Fruit fly (Drosophila melanogaster) whole organism, embryonic: ENCODE data around the gene CG31832.

Experiments
- B-H2 ChIP-seq: fragments of 200-800 bp; sonication (Bioruptor generic); optimal IDR thresholded peaks from 2 replicates; lab custom pipeline; 2018; ENCODE audit warnings: missing biosample characterization, mild to moderate bottlenecking, missing genetic modification characterization
- C15 ChIP-seq: fragments of 200-800 bp; sonication (Bioruptor generic); IDR thresholded peaks from 3 replicates; pipeline ENCODE4 v1.3.6; 2022; ENCODE audit warnings: missing biosample characterization, missing genetic modification characterization
- CG10274 ChIP-seq: fragments of 200-800 bp; sonication (Bioruptor generic); optimal IDR thresholded peaks from 3 replicates; lab custom pipeline; 2017; ENCODE audit warnings: missing biosample characterization, mild to moderate bottlenecking, missing genetic modification characterization
- CG10366 ChIP-seq: fragments of 200-800 bp; sonication (Bioruptor generic); IDR thresholded peaks from 2 replicates; pipeline ENCODE4 v1.3.6; 2022; ENCODE audit warnings: missing biosample characterization, missing genetic modification characterization
- CG10654 ChIP-seq: fragments of 200-800 bp; sonication (Bioruptor generic); optimal IDR thresholded peaks from 2 replicates; lab custom pipeline; 2016; ENCODE audit warnings: missing biosample characterization, missing genetic modification characterization
- CG10959 ChIP-seq: fragments of 200-800 bp; sonication (Bioruptor generic); IDR thresholded peaks from 2 replicates; pipeline ENCODE4 v1.3.6; 2022; ENCODE audit warnings: missing biosample characterization, missing genetic modification characterization
- CG11398 ChIP-seq: fragments of 200-800 bp; sonication (Bioruptor generic); optimal IDR thresholded peaks from 2 replicates; lab custom pipeline; 2016; ENCODE audit warnings: missing biosample characterization, missing genetic modification characterization
- CG11696 ChIP-seq: fragments of 200-800 bp; sonication (Bioruptor generic); IDR thresholded peaks from 2 replicates; pipeline ENCODE4 v1.3.6; 2022; ENCODE audit warnings: missing biosample characterization, missing genetic modification characterization
- CG13123 ChIP-seq: fragments of 200-800 bp; sonication (Bioruptor generic); optimal IDR thresholded peaks from 2 replicates; lab custom pipeline; 2016; ENCODE audit warnings: missing biosample characterization, missing genetic modification characterization
- CG13424 ChIP-seq: fragments of 200-800 bp; sonication (Bioruptor generic); optimal IDR thresholded peaks from 2 replicates; lab custom pipeline; 2019; ENCODE audit warnings: missing biosample characterization, mild to moderate bottlenecking, missing genetic modification characterization, moderate library complexity
- CG14667 ChIP-seq: fragments of 200-800 bp; sonication (Bioruptor generic); IDR thresholded peaks from 2 replicates; pipeline ENCODE4 v1.3.6; 2022; ENCODE audit warnings: missing biosample characterization, missing genetic modification characterization
- CG15514 ChIP-seq: fragments of 200-800 bp; sonication (Bioruptor generic); optimal IDR thresholded peaks from 3 replicates; lab custom pipeline; 2017; ENCODE audit warnings: missing biosample characterization, missing genetic modification characterization, mild to moderate bottlenecking, moderate library complexity, missing genetic modification reagents
- CG16863 ChIP-seq: fragments of 200-800 bp; sonication (Bioruptor generic); optimal IDR thresholded peaks from 3 replicates; lab custom pipeline; 2016; ENCODE audit warnings: missing biosample characterization, missing genetic modification characterization
- CG17802 ChIP-seq: fragments of 200-800 bp; sonication (Bioruptor generic); optimal IDR thresholded peaks from 2 replicates; lab custom pipeline; 2018; ENCODE audit warnings: missing biosample characterization, mild to moderate bottlenecking, missing genetic modification characterization, moderate library complexity
- CG17829 ChIP-seq: fragments of 200-800 bp; optimal IDR thresholded peaks from 2 replicates; lab custom pipeline; 2019; ENCODE audit warnings: missing biosample characterization, mild to moderate bottlenecking, missing genetic modification characterization, moderate library complexity
- CG18599 ChIP-seq: fragments of 200-800 bp; sonication (Bioruptor generic); optimal IDR thresholded peaks from 3 replicates; lab custom pipeline; 2017; ENCODE audit warnings: missing biosample characterization, missing genetic modification characterization, mild to moderate bottlenecking, moderate library complexity, missing genetic modification reagents
- CG2875 ChIP-seq: fragments of 200-800 bp; sonication (Bioruptor generic); optimal IDR thresholded peaks from 2 replicates; lab custom pipeline; 2017; ENCODE audit warnings: missing biosample characterization, mild to moderate bottlenecking, missing genetic modification characterization, missing genetic modification reagents
- CG30431 ChIP-seq: fragments of 200-800 bp; sonication (Bioruptor generic); optimal IDR thresholded peaks from 2 replicates; lab custom pipeline; 2017; ENCODE audit warnings: missing biosample characterization, missing genetic modification characterization
- CG31224 ChIP-seq: fragments of 200-800 bp; sonication (Bioruptor generic); IDR thresholded peaks from 2 replicates; pipeline ENCODE4 v1.3.6; 2022; ENCODE audit warnings: missing biosample characterization, missing genetic modification characterization
- CG33213 ChIP-seq: fragments of 200-800 bp; sonication (Bioruptor generic); optimal IDR thresholded peaks from 3 replicates; lab custom pipeline; 2016; ENCODE audit warnings: missing biosample characterization, missing genetic modification characterization
- CG3726 ChIP-seq: fragments of 200-800 bp; sonication (Bioruptor generic); IDR thresholded peaks from 3 replicates; pipeline ENCODE4, ENCODE4 v1.3.6; 2022; ENCODE audit warnings: missing biosample characterization, missing genetic modification characterization
- CG3847 ChIP-seq: fragments of 200-800 bp; sonication (Bioruptor generic); IDR thresholded peaks from 2 replicates; pipeline ENCODE4 v1.3.6; 2022; ENCODE audit warnings: missing biosample characterization, missing genetic modification characterization
- CG6683 ChIP-seq: fragments of 200-800 bp; sonication (Bioruptor generic); optimal IDR thresholded peaks from 2 replicates; lab custom pipeline; 2017; ENCODE audit warnings: missing biosample characterization, mild to moderate bottlenecking, missing genetic modification characterization, missing genetic modification reagents
- CG7786 ChIP-seq: fragments of 200-800 bp; sonication (Bioruptor generic); optimal IDR thresholded peaks from 2 replicates; lab custom pipeline; 2016; ENCODE audit warnings: missing biosample characterization, missing genetic modification characterization
- Dfd ChIP-seq, 2 experiments: fragments of >200 bp; optimal IDR thresholded peaks; 2 replicates each; lab custom pipeline; 2017; ENCODE audit warnings: missing biosample characterization in 2 of 2, missing genetic modification characterization in 2 of 2
- NK7.1 ChIP-seq: fragments of 200-800 bp; sonication (Bioruptor generic); optimal IDR thresholded peaks from 3 replicates; lab custom pipeline; 2016; ENCODE audit warnings: missing biosample characterization, missing genetic modification characterization
- NfI ChIP-seq: fragments of 200-800 bp; sonication (Bioruptor generic); optimal IDR thresholded peaks from 3 replicates; lab custom pipeline; 2018; ENCODE audit warnings: missing biosample characterization, mild to moderate bottlenecking, missing genetic modification characterization, moderate library complexity
- Poxn ChIP-seq: fragments of 200-800 bp; sonication (Bioruptor generic); IDR thresholded peaks from 2 replicates; pipeline ENCODE4 v1.3.6; 2022; ENCODE audit warnings: missing biosample characterization, missing genetic modification characterization
- Ptx1 ChIP-seq: fragments of 200-800 bp; sonication (Bioruptor generic); IDR thresholded peaks from 2 replicates; pipeline ENCODE4 v1.3.6; 2022; ENCODE audit warnings: missing biosample characterization, missing genetic modification characterization
- Six4 ChIP-seq: fragments of 200-800 bp; sonication (Bioruptor generic); optimal IDR thresholded peaks from 2 replicates; lab custom pipeline; 2016; ENCODE audit warnings: missing biosample characterization, missing genetic modification characterization
- Taf1 ChIP-seq: fragments of 200-800 bp; sonication (Bioruptor generic); IDR thresholded peaks from 2 replicates; pipeline ENCODE4 v1.3.6; 2022; ENCODE audit warnings: missing biosample characterization, missing genetic modification characterization
- Tbp ChIP-seq: fragments of >200 bp; optimal IDR thresholded peaks from 2 replicates; lab custom pipeline; 2018; ENCODE audit warnings: missing biosample characterization, missing genetic modification characterization
- croc ChIP-seq: fragments of 200-800 bp; sonication (Bioruptor generic); conservative IDR thresholded peaks from 3 replicates; pipeline ENCODE4 v1.3.6; 2022; ENCODE audit warnings: missing biosample characterization, missing genetic modification characterization
- cwo ChIP-seq: fragments of 200-800 bp; sonication (Bioruptor generic); optimal IDR thresholded peaks from 3 replicates; lab custom pipeline; 2017; ENCODE audit warnings: missing biosample characterization, missing genetic modification characterization, mild to moderate bottlenecking, moderate library complexity, missing genetic modification reagents
- danr ChIP-seq: fragments of 200-800 bp; sonication (Bioruptor generic); IDR thresholded peaks from 2 replicates; pipeline ENCODE4 v1.3.6; 2022; ENCODE audit warnings: missing biosample characterization, missing genetic modification characterization
- dm ChIP-seq: fragments of 200-800 bp; sonication (Bioruptor generic); optimal IDR thresholded peaks from 3 replicates; lab custom pipeline; 2016; ENCODE audit warnings: missing biosample characterization, missing genetic modification characterization
- eve ChIP-seq, 2 experiments: fragments of >200 bp; optimal IDR thresholded peaks; 2 replicates each; lab custom pipeline; 2017; ENCODE audit warnings: missing biosample characterization in 2 of 2, missing genetic modification characterization in 2 of 2
- ewg ChIP-seq: fragments of 200-800 bp; sonication (Bioruptor generic); optimal IDR thresholded peaks from 3 replicates; lab custom pipeline; 2017; ENCODE audit warnings: mild to moderate bottlenecking, missing biosample characterization, missing genetic modification reagents, missing genetic modification characterization
- fd102C ChIP-seq: fragments of 200-800 bp; sonication (Bioruptor generic); optimal IDR thresholded peaks from 2 replicates; lab custom pipeline; 2018; ENCODE audit warnings: missing biosample characterization, mild to moderate bottlenecking, missing genetic modification characterization, moderate library complexity
- ftz-f1 ChIP-seq: fragments of 200-800 bp; sonication (Bioruptor generic); optimal IDR thresholded peaks from 2 replicates; lab custom pipeline; 2016; ENCODE audit warnings: missing biosample characterization, missing genetic modification characterization
- gcm2 ChIP-seq: fragments of 200-800 bp; sonication (Bioruptor generic); optimal IDR thresholded peaks from 2 replicates; lab custom pipeline; 2016; ENCODE audit warnings: missing biosample characterization, missing genetic modification characterization
- gro ChIP-seq: fragments of 200-800 bp; sonication (Bioruptor generic); optimal IDR thresholded peaks from 2 replicates; lab custom pipeline; 2016; ENCODE audit warnings: missing biosample characterization, missing genetic modification characterization
- gsb-n ChIP-seq: fragments of 200-800 bp; sonication (Bioruptor generic); optimal IDR thresholded peaks from 3 replicates; lab custom pipeline; 2018; ENCODE audit warnings: missing biosample characterization, mild to moderate bottlenecking, missing genetic modification characterization
- her ChIP-seq: fragments of 200-800 bp; sonication (Bioruptor generic); optimal IDR thresholded peaks from 2 replicates; lab custom pipeline; 2016; ENCODE audit warnings: missing biosample characterization, missing genetic modification characterization
- kay ChIP-seq: fragments of 200-800 bp; sonication (Bioruptor generic); optimal IDR thresholded peaks from 2 replicates; lab custom pipeline; 2016; ENCODE audit warnings: missing biosample characterization, missing genetic modification characterization
- phol ChIP-seq: fragments of 200-800 bp; sonication (Bioruptor generic); optimal IDR thresholded peaks from 3 replicates; lab custom pipeline; 2018; ENCODE audit warnings: missing biosample characterization, mild to moderate bottlenecking, missing genetic modification characterization, moderate library complexity
- pita ChIP-seq: fragments of 200-800 bp; sonication (Bioruptor generic); optimal IDR thresholded peaks from 2 replicates; lab custom pipeline; 2017; ENCODE audit warnings: missing biosample characterization, mild to moderate bottlenecking, missing genetic modification characterization
- psq ChIP-seq: fragments of 200-800 bp; sonication (Bioruptor generic); optimal IDR thresholded peaks from 2 replicates; lab custom pipeline; 2017; ENCODE audit warnings: missing biosample characterization, missing genetic modification characterization
- sug ChIP-seq: fragments of 200-800 bp; optimal IDR thresholded peaks from 2 replicates; lab custom pipeline; 2019; ENCODE audit warnings: missing biosample characterization, mild to moderate bottlenecking, missing genetic modification characterization, moderate library complexity
- tup ChIP-seq: fragments of 200-800 bp; sonication (Bioruptor generic); optimal IDR thresholded peaks from 2 replicates; lab custom pipeline; 2016; ENCODE audit warnings: missing biosample characterization, mild to moderate bottlenecking, missing genetic modification characterization, moderate library complexity
- usp ChIP-seq: fragments of >200 bp; optimal IDR thresholded peaks from 2 replicates; lab custom pipeline; 2017; ENCODE audit warnings: missing biosample characterization, missing genetic modification characterization
- zf30C ChIP-seq: fragments of 200-800 bp; sonication (Bioruptor generic); optimal IDR thresholded peaks from 3 replicates; lab custom pipeline; 2018; ENCODE audit warnings: missing biosample characterization, mild to moderate bottlenecking, missing genetic modification characterization

Gene CG31832

dm6 chr2L:15009703-15010102 lies 21.8 kb downstream of the CG31832 start, which contains the start of the genes THG and Rnmt (continued):
- peak; percentile 85 for TF ChIP-seq CG10366 (GFP tag; lab: Robert Waterston, UW)
- TF ChIP-seq B-H2 = peak; percentile 90
- TF ChIP-seq Dfd (GFP tag; optimal IDR thresholded peaks at IDR 0.05; lab: Kevin White, UChicago) = no peak
- peak; percentile 76 for TF ChIP-seq tup (GFP tag; lab: Kevin White, UChicago)
- TF ChIP-seq fd102C = no peak
- TF ChIP-seq sug (tag; lab: Kevin White, UChicago) = peak; percentile 83
- peak; percentile 41 for TF ChIP-seq CG6683 (GFP tag; lab: Kevin White, UChicago)
- TF ChIP-seq CG18599 (GFP tag; lab: Kevin White, UChicago) = peak; percentile 82
- TF ChIP-seq Taf1 (GFP tag; lab: Robert Waterston, UW) = peak; percentile 48; the same call in 1 of the 2 replicates
- TF ChIP-seq Poxn (GFP tag; lab: Robert Waterston, UW) = peak; percentile 45; the same call in 1 of the 2 replicates
- peak; percentile 85 for TF ChIP-seq CG17829 (tag; lab: Kevin White, UChicago)
- peak; percentile 50 for TF ChIP-seq CG7786 (GFP tag; lab: Kevin White, UChicago)
- peak; percentile 65; the same call in 2 of the 3 replicates for TF ChIP-seq CG3726 (GFP tag; lab: Robert Waterston, UW)
- TF ChIP-seq croc (GFP tag; lab: Robert Waterston, UW) = peak; percentile 65
- TF ChIP-seq kay (GFP tag; lab: Kevin White, UChicago) = peak; percentile 78
- no peak for TF ChIP-seq pita (GFP tag; lab: Kevin White, UChicago)
- peak; percentile 45 for TF ChIP-seq CG2875 (GFP tag; lab: Kevin White, UChicago)
- TF ChIP-seq CG16863 (GFP tag; lab: Kevin White, UChicago) = peak; percentile 35
- TF ChIP-seq dm = peak; percentile 32
- peak; percentile 92 for TF ChIP-seq CG13424 (tag; lab: Kevin White, UChicago)
- no peak for TF ChIP-seq zf30C (GFP tag; lab: Kevin White, UChicago)
- peak; percentile 64 for TF ChIP-seq CG30431 (GFP tag; lab: Kevin White, UChicago)
- TF ChIP-seq Tbp (GFP tag; lab: Kevin White, UChicago) = no peak
- no peak for TF ChIP-seq CG11398 (GFP tag; lab: Kevin White, UChicago)
- TF ChIP-seq gro (GFP tag; lab: Kevin White, UChicago) = peak; percentile 67
- TF ChIP-seq CG10959 (GFP tag; lab: Robert Waterston, UW) = peak; percentile 84
- no peak for TF ChIP-seq danr (GFP tag; lab: Robert Waterston, UW)
- TF ChIP-seq NK7.1 = peak; percentile 0
- peak; percentile 60; the same call in 1 of the 3 replicates for TF ChIP-seq C15 (GFP tag; lab: Robert Waterston, UW)
- TF ChIP-seq Six4 (GFP tag; lab: Kevin White, UChicago) = peak; percentile 71
- peak; percentile 44 for TF ChIP-seq CG33213
- peak; percentile 87 for TF ChIP-seq Ptx1 (GFP tag; lab: Robert Waterston, UW)
- peak; percentile 56 for TF ChIP-seq CG15514 (GFP tag; lab: Kevin White, UChicago)
- TF ChIP-seq CG10654 (GFP tag; lab: Kevin White, UChicago) = peak; percentile 79
- TF ChIP-seq her (GFP tag; lab: Kevin White, UChicago) = peak; percentile 46
- peak; percentile 52 for TF ChIP-seq cwo
- peak; percentile 38 for TF ChIP-seq gcm2 (GFP tag; lab: Kevin White, UChicago)
- peak; percentile 26 for TF ChIP-seq ftz-f1 (GFP tag; lab: Kevin White, UChicago)
- TF ChIP-seq CG31224 = peak; percentile 58
- TF ChIP-seq CG17802 = peak; percentile 45
- TF ChIP-seq CG11696 (GFP tag; lab: Robert Waterston, UW) = 0 out of 2 replicates have a peak, but pooled peaks have one; percentile 26
- peak; percentile 66 for TF ChIP-seq CG13123 (GFP tag; lab: Kevin White, UChicago)
- TF ChIP-seq eve (GFP tag; optimal IDR thresholded peaks at IDR 0.05; lab: Kevin White, UChicago) = no peak
- peak; percentile 55 for TF ChIP-seq ewg (GFP tag; lab: Kevin White, UChicago)
- no peak for TF ChIP-seq CG10274 (GFP tag; lab: Kevin White, UChicago)
- TF ChIP-seq usp (GFP tag; lab: Kevin White, UChicago) = no peak
- peak; percentile 84 for TF ChIP-seq CG3847 (GFP tag; lab: Robert Waterston, UW)
- TF ChIP-seq phol (tag; lab: Kevin White, UChicago) = peak; percentile 84
- peak; percentile 52 for TF ChIP-seq psq
- TF ChIP-seq NfI = peak; percentile 83
- peak; percentile 71 for TF ChIP-seq gsb-n (tag; lab: Kevin White, UChicago)
- TF ChIP-seq CG14667 (GFP tag; lab: Robert Waterston, UW) = peak; percentile 76
